Fruit fly (Drosophila melanogaster) whole organism, embryonic: ENCODE results near the gene CG42656.

Experiments used
- Adf1 ChIP-seq: fragments of 200-800 bp; sonication (Bioruptor generic); IDR thresholded peaks from 2 replicates; pipeline ENCODE4 v1.3.6; 2022; ENCODE audit warnings: missing biosample characterization, missing genetic modification characterization
- Atf6 ChIP-seq: fragments of 200-800 bp; sonication (Bioruptor generic); IDR thresholded peaks from 2 replicates; pipeline ENCODE4 v1.3.6; 2022; ENCODE audit warnings: missing biosample characterization, missing genetic modification characterization
- CG10565 ChIP-seq: fragments of 200-800 bp; sonication (Bioruptor generic); optimal IDR thresholded peaks from 3 replicates; lab custom pipeline; 2016; ENCODE audit warnings: missing biosample characterization, mild to moderate bottlenecking, missing genetic modification characterization
- CG11085 ChIP-seq: fragments of 200-800 bp; sonication (Bioruptor generic); IDR thresholded peaks from 2 replicates; pipeline ENCODE4 v1.3.6; 2022; ENCODE audit warnings: missing biosample characterization, missing genetic modification characterization
- CG11695 ChIP-seq: fragments of 200-800 bp; sonication (Bioruptor generic); IDR thresholded peaks from 3 replicates; pipeline ENCODE4 v1.3.6; 2022; ENCODE audit warnings: missing biosample characterization, missing genetic modification characterization
- CG12071 ChIP-seq: fragments of 200-800 bp; sonication (Bioruptor generic); optimal IDR thresholded peaks from 3 replicates; lab custom pipeline; 2018; ENCODE audit warnings: missing biosample characterization, mild to moderate bottlenecking, missing genetic modification characterization
- CG1233 ChIP-seq: fragments of 200-800 bp; sonication (Bioruptor generic); optimal IDR thresholded peaks from 4 replicates; lab custom pipeline; 2018; ENCODE audit warnings: missing biosample characterization, mild to moderate bottlenecking, missing genetic modification characterization
- CG12942 ChIP-seq: fragments of 200-800 bp; sonication (Bioruptor generic); optimal IDR thresholded peaks from 3 replicates; lab custom pipeline; 2016; ENCODE audit warnings: missing biosample characterization, missing genetic modification characterization
- CG14441 ChIP-seq: fragments of 200-800 bp; sonication (Bioruptor generic); IDR thresholded peaks from 2 replicates; pipeline ENCODE4 v1.3.6; 2022; ENCODE audit warnings: missing biosample characterization, missing genetic modification characterization
- CG15269 ChIP-seq: fragments of 200-800 bp; sonication (Bioruptor generic); optimal IDR thresholded peaks from 2 replicates; lab custom pipeline; 2018; ENCODE audit warnings: missing biosample characterization, mild to moderate bottlenecking, missing genetic modification characterization, moderate library complexity
- CG15601 ChIP-seq: fragments of 200-800 bp; sonication (Bioruptor generic); optimal IDR thresholded peaks from 3 replicates; lab custom pipeline; 2019; ENCODE audit warnings: missing biosample characterization, mild to moderate bottlenecking, missing genetic modification characterization, moderate library complexity
- CG1603 ChIP-seq: fragments of 200-800 bp; sonication (Bioruptor generic); optimal IDR thresholded peaks from 2 replicates; lab custom pipeline; 2019; ENCODE audit warnings: missing biosample characterization, mild to moderate bottlenecking, missing genetic modification characterization, moderate library complexity
- CG16779 ChIP-seq: fragments of 200-800 bp; sonication (Bioruptor generic); IDR thresholded peaks from 2 replicates; pipeline ENCODE4 v1.3.6; 2022; ENCODE audit warnings: missing biosample characterization, missing genetic modification characterization
- CG17385 ChIP-seq: fragments of 200-800 bp; sonication (Bioruptor generic); optimal IDR thresholded peaks from 3 replicates; lab custom pipeline; 2018; ENCODE audit warnings: missing biosample characterization, mild to moderate bottlenecking, missing genetic modification characterization
- CG17912 ChIP-seq: fragments of 200-800 bp; sonication (Bioruptor generic); optimal IDR thresholded peaks from 2 replicates; lab custom pipeline; 2018; ENCODE audit warnings: missing biosample characterization, mild to moderate bottlenecking, missing genetic modification characterization
- CG18011 ChIP-seq: fragments of 200-800 bp; sonication (Bioruptor generic); optimal IDR thresholded peaks from 2 replicates; lab custom pipeline; 2017; ENCODE audit warnings: missing biosample characterization, missing genetic modification characterization, mild to moderate bottlenecking, moderate library complexity, missing genotype
- CG18476 ChIP-seq: fragments of 200-800 bp; sonication (Bioruptor generic); optimal IDR thresholded peaks from 2 replicates; lab custom pipeline; 2016; ENCODE audit warnings: missing biosample characterization, mild to moderate bottlenecking, missing genetic modification characterization
- CG2202 ChIP-seq: fragments of 200-800 bp; sonication (Bioruptor generic); optimal IDR thresholded peaks from 2 replicates; lab custom pipeline; 2018; ENCODE audit warnings: missing biosample characterization, mild to moderate bottlenecking, missing genetic modification characterization
- CG34224 ChIP-seq: fragments of 200-800 bp; sonication (Bioruptor generic); IDR thresholded peaks from 3 replicates; pipeline ENCODE4 v1.3.6; 2022; ENCODE audit warnings: missing biosample characterization, missing genetic modification characterization; ENCODE audit not compliant: partially characterized antibody
- CG34422 ChIP-seq: fragments of 200-800 bp; sonication (Bioruptor generic); IDR thresholded peaks from 3 replicates; pipeline ENCODE4 v1.3.6; 2022; ENCODE audit warnings: missing biosample characterization, missing genetic modification characterization
- CG3995 ChIP-seq: fragments of 200-800 bp; sonication (Bioruptor generic); optimal IDR thresholded peaks from 3 replicates; lab custom pipeline; 2016; ENCODE audit warnings: missing biosample characterization, missing genetic modification characterization
- CG42726 ChIP-seq: fragments of 200-800 bp; sonication (Bioruptor generic); IDR thresholded peaks from 2 replicates; pipeline ENCODE4 v1.3.6; 2022; ENCODE audit warnings: missing biosample characterization, missing genetic modification characterization; ENCODE audit not compliant: partially characterized antibody
- CG5245 ChIP-seq: fragments of 200-800 bp; sonication (Bioruptor generic); optimal IDR thresholded peaks from 3 replicates; lab custom pipeline; 2016; ENCODE audit warnings: missing biosample characterization, missing genetic modification characterization
- CG6813 ChIP-seq: fragments of 200-800 bp; sonication (Bioruptor generic); optimal IDR thresholded peaks from 2 replicates; lab custom pipeline; 2017; ENCODE audit warnings: missing biosample characterization, missing genetic modification characterization, mild to moderate bottlenecking, moderate library complexity, missing genetic modification reagents
- CG7839 ChIP-seq: fragments of 200-800 bp; sonication (Bioruptor generic); optimal IDR thresholded peaks from 3 replicates; lab custom pipeline; 2018; ENCODE audit warnings: missing biosample characterization, mild to moderate bottlenecking, missing genetic modification characterization, moderate library complexity
- CG8924 ChIP-seq: fragments of 200-800 bp; optimal IDR thresholded peaks from 3 replicates; lab custom pipeline; 2019; ENCODE audit warnings: missing biosample characterization, mild to moderate bottlenecking, missing genetic modification characterization, moderate library complexity
- CG9437 ChIP-seq: fragments of 200-800 bp; sonication (Bioruptor generic); optimal IDR thresholded peaks from 2 replicates; lab custom pipeline; 2018; ENCODE audit warnings: missing biosample characterization, mild to moderate bottlenecking, missing genetic modification characterization
- Dip2 ChIP-seq: fragments of 200-800 bp; sonication (Bioruptor generic); IDR thresholded peaks from 2 replicates; pipeline ENCODE4 v1.3.6; 2022; ENCODE audit warnings: missing biosample characterization, missing genetic modification characterization
- Fer3 ChIP-seq: fragments of 200-800 bp; sonication (Bioruptor generic); optimal IDR thresholded peaks from 2 replicates; lab custom pipeline; 2018; ENCODE audit warnings: missing biosample characterization, mild to moderate bottlenecking, missing genetic modification characterization, moderate library complexity
- H2.0 ChIP-seq: fragments of 200-800 bp; sonication (Bioruptor generic); IDR thresholded peaks from 2 replicates; pipeline ENCODE4 v1.3.6; 2022; ENCODE audit warnings: missing biosample characterization, missing genetic modification characterization
- HLH4C ChIP-seq: fragments of 200-800 bp; sonication (Bioruptor generic); IDR thresholded peaks from 3 replicates; pipeline ENCODE4 v1.3.6; 2022; ENCODE audit warnings: missing biosample characterization, missing genetic modification characterization; ENCODE audit not compliant: partially characterized antibody
- Hr51 ChIP-seq, 2 experiments: fragments of 200-800 bp; sonication (Bioruptor generic); optimal IDR thresholded peaks; 2 replicates in 1 of 2; 3 replicates in 1 of 2; lab custom pipeline; 2016 to 2018; ENCODE audit warnings: missing biosample characterization in 2 of 2, missing genetic modification characterization in 2 of 2, mild to moderate bottlenecking in 1 of 2, moderate library complexity in 1 of 2
- Kr ChIP-seq: fragments of 200-800 bp; sonication (Bioruptor generic); optimal IDR thresholded peaks from 2 replicates; lab custom pipeline; 2017; ENCODE audit warnings: missing biosample characterization, mild to moderate bottlenecking, missing genetic modification characterization
- Lhr ChIP-seq: fragments of 200-800 bp; sonication (Bioruptor generic); optimal IDR thresholded peaks from 3 replicates; lab custom pipeline; 2017; ENCODE audit warnings: mild to moderate bottlenecking, missing biosample characterization, missing genetic modification reagents, missing genetic modification characterization
- Scr ChIP-seq: fragments of 200-800 bp; sonication (Bioruptor generic); IDR thresholded peaks from 2 replicates; pipeline ENCODE4 v1.3.6; 2022; ENCODE audit warnings: missing biosample characterization, missing genetic modification characterization; ENCODE audit not compliant: partially characterized antibody
- Sox102F ChIP-seq: fragments of 200-800 bp; sonication (Bioruptor generic); optimal IDR thresholded peaks from 2 replicates; lab custom pipeline; 2018; ENCODE audit warnings: missing biosample characterization, mild to moderate bottlenecking, missing genetic modification characterization, moderate library complexity
- ac ChIP-seq: fragments of 200-800 bp; sonication (Bioruptor generic); optimal IDR thresholded peaks from 3 replicates; lab custom pipeline; 2017; ENCODE audit warnings: missing biosample characterization, mild to moderate bottlenecking, missing genetic modification characterization
- amos ChIP-seq: fragments of 200-800 bp; sonication (Bioruptor generic); IDR thresholded peaks from 2 replicates; pipeline ENCODE4 v1.3.6; 2022; ENCODE audit warnings: missing biosample characterization, missing genetic modification characterization; ENCODE audit not compliant: partially characterized antibody
- crp ChIP-seq, 2 experiments: fragments of 200-800 bp; sonication (Bioruptor generic); optimal IDR thresholded peaks; 2 replicates in 1 of 2; 3 replicates in 1 of 2; lab custom pipeline; 2017; ENCODE audit warnings: missing biosample characterization in 2 of 2, missing genetic modification characterization in 2 of 2, mild to moderate bottlenecking in 1 of 2, moderate library complexity in 1 of 2
- esg ChIP-seq: fragments of 200-800 bp; sonication (Bioruptor generic); conservative IDR thresholded peaks from 2 replicates; pipeline ENCODE4 v1.3.6; 2022; ENCODE audit warnings: missing biosample characterization, missing genetic modification characterization
- inv ChIP-seq: fragments of 200-800 bp; sonication (Bioruptor generic); IDR thresholded peaks from 2 replicates; pipeline ENCODE4 v1.3.6; 2022; ENCODE audit warnings: missing biosample characterization, missing genetic modification characterization; ENCODE audit not compliant: partially characterized antibody
- klu ChIP-seq: fragments of 200-800 bp; sonication (Bioruptor generic); IDR thresholded peaks from 2 replicates; pipeline ENCODE4 v1.3.6; 2022; ENCODE audit warnings: missing biosample characterization, missing genetic modification characterization
- knrl ChIP-seq: fragments of 200-800 bp; sonication (Bioruptor generic); IDR thresholded peaks from 3 replicates; pipeline ENCODE4 v1.3.6; 2022; ENCODE audit warnings: missing biosample characterization, missing genetic modification characterization; ENCODE audit not compliant: partially characterized antibody
- pb ChIP-seq: fragments of 200-800 bp; sonication (Bioruptor generic); optimal IDR thresholded peaks from 3 replicates; lab custom pipeline; 2016; ENCODE audit warnings: missing biosample characterization, missing genetic modification characterization
- pho ChIP-seq: fragments of 200-800 bp; sonication (Bioruptor generic); optimal IDR thresholded peaks from 2 replicates; lab custom pipeline; 2016; ENCODE audit warnings: missing biosample characterization, missing genetic modification characterization
- pros ChIP-seq: fragments of 200-800 bp; sonication (Bioruptor generic); optimal IDR thresholded peaks from 3 replicates; lab custom pipeline; 2019; ENCODE audit warnings: missing biosample characterization, mild to moderate bottlenecking, missing genetic modification characterization, moderate library complexity
- slp2 ChIP-seq: fragments of 200-800 bp; sonication (Bioruptor generic); optimal IDR thresholded peaks from 2 replicates; lab custom pipeline; 2016; ENCODE audit warnings: missing biosample characterization, missing genetic modification characterization
- ssp ChIP-seq: fragments of 200-800 bp; sonication (Bioruptor generic); IDR thresholded peaks from 2 replicates; pipeline ENCODE4 v1.3.6; 2022; ENCODE audit warnings: missing biosample characterization, missing genetic modification characterization
- z ChIP-seq: fragments of 200-800 bp; sonication (Bioruptor generic); IDR thresholded peaks from 3 replicates; pipeline ENCODE4 v1.3.6; 2022; ENCODE audit warnings: missing biosample characterization, missing genetic modification characterization

The CG42656 gene

DNA sequence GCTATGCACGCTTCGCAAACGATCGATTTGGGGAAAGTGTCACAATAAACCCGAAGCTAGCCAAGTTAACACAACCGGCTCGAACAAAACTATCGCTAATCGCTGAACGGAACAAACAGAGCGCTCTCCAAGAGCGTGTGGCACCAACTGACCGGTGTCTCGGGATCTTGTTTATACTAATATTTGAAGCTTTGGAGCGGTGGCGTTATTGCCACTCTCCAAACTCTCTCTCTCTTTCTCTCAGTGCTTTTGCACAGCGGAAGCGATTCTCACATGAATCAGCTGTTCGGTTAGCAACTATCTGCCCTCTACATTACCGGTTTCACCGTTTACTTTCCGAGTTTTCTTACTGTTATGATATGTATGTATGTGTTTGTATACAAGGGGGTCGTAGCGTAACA lies 1.6 kb downstream of the CG42656 start (continued):
- no peak for TF ChIP-seq CG17912 (GFP tag; lab: Kevin White, UChicago)
- TF ChIP-seq CG16779 (GFP tag; lab: Robert Waterston, UW) = 0 out of 2 replicates have a peak, but pooled peaks have one; percentile 18
- no peak for TF ChIP-seq esg (GFP tag; lab: Robert Waterston, UW)
- TF ChIP-seq CG15601 = no peak
- TF ChIP-seq CG2202 (tag; lab: Kevin White, UChicago) = no peak
- TF ChIP-seq ac (GFP tag; lab: Kevin White, UChicago) = no peak
- no peak for TF ChIP-seq CG6813 (GFP tag; lab: Kevin White, UChicago)
- TF ChIP-seq Scr (GFP tag; lab: Robert Waterston, UW) = no peak; the same call in 1 of the 2 replicates
- TF ChIP-seq z = no peak
- peak; percentile 29; the same call in 1 of the 2 replicates for TF ChIP-seq CG42726 (GFP tag; lab: Robert Waterston, UW)
- no peak for TF ChIP-seq CG11695 (GFP tag; lab: Robert Waterston, UW)
- no peak for TF ChIP-seq inv (GFP tag; lab: Robert Waterston, UW)
- TF ChIP-seq Atf6 (GFP tag; lab: Robert Waterston, UW) = no peak
- TF ChIP-seq klu = no peak
- TF ChIP-seq CG10565 (GFP tag; lab: Kevin White, UChicago) = no peak
- no peak for TF ChIP-seq CG18011 (GFP tag; lab: Kevin White, UChicago)
- no peak for TF ChIP-seq pros (GFP tag; lab: Kevin White, UChicago)
- no peak for TF ChIP-seq CG1603
- TF ChIP-seq ssp (GFP tag; lab: Robert Waterston, UW) = no peak
- TF ChIP-seq pho = no peak
- TF ChIP-seq CG18476 (GFP tag; lab: Kevin White, UChicago) = no peak
- TF ChIP-seq pb = no peak
- TF ChIP-seq CG8924 (tag; lab: Kevin White, UChicago) = no peak
- TF ChIP-seq HLH4C (GFP tag; lab: Robert Waterston, UW) = no peak; the same call in 2 of the 3 replicates
- TF ChIP-seq Hr51 (GFP tag; optimal IDR thresholded peaks at IDR 0.05; lab: Kevin White, UChicago) = no peak
- no peak for TF ChIP-seq Lhr
- no peak for TF ChIP-seq Sox102F (GFP tag; lab: Kevin White, UChicago)
- no peak for TF ChIP-seq CG1233 (GFP tag; lab: Kevin White, UChicago)
- peak in 1 of 2 experiments; percentile 72 for TF ChIP-seq crp (GFP tag; optimal IDR thresholded peaks at IDR 0.05; lab: Kevin White, UChicago)
- TF ChIP-seq CG9437 (GFP tag; lab: Kevin White, UChicago) = no peak
- no peak for TF ChIP-seq CG3995
- no peak for TF ChIP-seq CG12942 (GFP tag; lab: Kevin White, UChicago)
- no peak for TF ChIP-seq CG7839
- no peak for TF ChIP-seq CG11085
- no peak for TF ChIP-seq CG12071 (GFP tag; lab: Kevin White, UChicago)
- peak; percentile 47; the same call in 1 of the 3 replicates for TF ChIP-seq CG34422 (GFP tag; lab: Robert Waterston, UW)
- TF ChIP-seq CG15269 (tag; lab: Kevin White, UChicago) = no peak
- TF ChIP-seq Fer3 (tag; lab: Kevin White, UChicago) = no peak
- no peak; the same call in 1 of the 2 replicates for TF ChIP-seq Adf1
- TF ChIP-seq H2.0 = no peak
- no peak for TF ChIP-seq Kr (GFP tag; lab: Kevin White, UChicago)
- TF ChIP-seq CG17385 (GFP tag; lab: Kevin White, UChicago) = peak; percentile 12
- no peak for TF ChIP-seq Dip2 (GFP tag; lab: Robert Waterston, UW)
- no peak for TF ChIP-seq CG5245
- no peak for TF ChIP-seq CG14441 (GFP tag; lab: Robert Waterston, UW)
- TF ChIP-seq CG34224 (GFP tag; lab: Robert Waterston, UW) = peak; percentile 51
- no peak for TF ChIP-seq knrl (GFP tag; lab: Robert Waterston, UW)
- no peak; the same call in 1 of the 2 replicates for TF ChIP-seq amos
- TF ChIP-seq slp2 (GFP tag; lab: Kevin White, UChicago) = no peak
